Worm (Caenorhabditis elegans): ENCODE measurements around the gene alp-1.

- no peak for TF ChIP-seq ceh-2 (tag; optimal IDR thresholded peaks at IDR 0.05)
- TF ChIP-seq elt-4 (tag; optimal IDR thresholded peaks at IDR 0.05): no peak
- TF ChIP-seq nhr-11 (tag; optimal IDR thresholded peaks at IDR 0.05): no peak
- no peak for TF ChIP-seq ama-1 (optimal IDR thresholded peaks at IDR 0.05)
- no peak for TF ChIP-seq hlh-30 (tag; optimal IDR thresholded peaks at IDR 0.05; ENCODE audit: insufficient read depth)
- TF ChIP-seq ttx-3 (tag; optimal IDR thresholded peaks at IDR 0.05): no peak
- no peak for TF ChIP-seq C38D4.7 (GFP tag; optimal IDR thresholded peaks at IDR 0.05)
- no peak for TF ChIP-seq zip-5 (tag; optimal IDR thresholded peaks at IDR 0.05)
- TF ChIP-seq K02D7.2 (tag; optimal IDR thresholded peaks at IDR 0.05): no peak
- TF ChIP-seq pha-4 (tag; optimal IDR thresholded peaks at IDR 0.05): no peak
- TF ChIP-seq ceh-34 (tag; optimal IDR thresholded peaks at IDR 0.05): no peak
- TF ChIP-seq F13H6.1 (tag; optimal IDR thresholded peaks at IDR 0.05): no peak
Measured at ce11 chrIV:8848983-8849382, 3.3 kb upstream of the alp-1 start.
